Fruit fly (Drosophila melanogaster): ENCODE measurements around the gene fu.

fu gene

DNA sequence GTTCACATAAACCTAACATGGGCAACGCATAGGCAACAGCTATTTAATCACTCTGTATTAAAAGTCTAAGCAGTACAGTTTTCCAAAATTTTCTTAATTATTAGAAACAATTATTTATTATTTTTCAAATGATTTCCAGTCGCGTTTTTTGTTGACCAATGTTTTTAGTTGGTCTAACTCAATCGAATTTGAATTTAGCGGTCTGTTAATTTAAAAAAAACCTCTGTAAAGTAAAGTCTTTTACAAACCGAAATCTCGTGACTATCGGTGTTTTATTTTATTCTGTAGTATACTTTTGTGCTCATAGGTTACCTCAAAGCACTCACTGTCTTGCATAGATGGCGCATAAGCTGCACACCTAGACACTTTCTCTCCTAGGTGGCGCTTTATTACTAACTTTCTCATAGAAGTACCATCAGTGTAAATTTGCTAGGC, 22.4 kb upstream of the fu start (continued):
- TF ChIP-seq org-1 (GFP tag; optimal IDR thresholded peaks at IDR 0.05) (no peak), crc (GFP tag; optimal IDR thresholded peaks at IDR 0.05) (no peak), kni (GFP tag; optimal IDR thresholded peaks at IDR 0.05) (no peak), Meics (GFP tag; optimal IDR thresholded peaks at IDR 0.05) (peak; percentile 18), CG15696 (tag; optimal IDR thresholded peaks at IDR 0.05) (peak; percentile 38), CG14014 (GFP tag; IDR thresholded peaks at IDR 0.05) (0 out of 2 replicates have a peak, but pooled peaks have one; percentile 30), ro (GFP tag; IDR thresholded peaks at IDR 0.05) (no peak), CG17361 (GFP tag; IDR thresholded peaks at IDR 0.05) (peak; percentile 36; the same call in 1 of the 3 replicates), ap (GFP tag; IDR thresholded peaks at IDR 0.05) (no peak), Spps (tag; optimal IDR thresholded peaks at IDR 0.05) (no peak), pho (GFP tag; optimal IDR thresholded peaks at IDR 0.05) (peak; percentile 27), CG8944 (GFP tag; optimal IDR thresholded peaks at IDR 0.05) (peak; percentile 48), Chrac-16 (GFP tag; optimal IDR thresholded peaks at IDR 0.05) (peak; percentile 57), dm (GFP tag; optimal IDR thresholded peaks at IDR 0.05) (no peak), CG3281 (GFP tag; optimal IDR thresholded peaks at IDR 0.05) (no peak), CG1603 (tag; optimal IDR thresholded peaks at IDR 0.05) (peak; percentile 58), CG2116 (GFP tag; optimal IDR thresholded peaks at IDR 0.05) (peak; percentile 34), HLH54F (GFP tag; optimal IDR thresholded peaks at IDR 0.05) (peak; percentile 14), mld (GFP tag; IDR thresholded peaks at IDR 0.05; ENCODE audit: partially characterized antibody) (no peak; the same call in 2 of the 3 replicates), CG17912 (GFP tag; optimal IDR thresholded peaks at IDR 0.05) (peak; percentile 37), tgo (GFP tag; IDR thresholded peaks at IDR 0.05) (no peak), Fer2 (tag; optimal IDR thresholded peaks at IDR 0.05) (no peak), Optix (GFP tag; IDR thresholded peaks at IDR 0.05) (no peak), CG11504 (tag; optimal IDR thresholded peaks at IDR 0.05) (peak; percentile 43), CG12769 (tag; optimal IDR thresholded peaks at IDR 0.05) (peak; percentile 31), CG13123 (GFP tag; optimal IDR thresholded peaks at IDR 0.05) (no peak), stc (GFP tag; IDR thresholded peaks at IDR 0.05) (no peak), zen2 (GFP tag; IDR thresholded peaks at IDR 0.05; ENCODE audit: partially characterized antibody) (no peak; the same call in 2 of the 3 replicates), lmd (GFP tag; IDR thresholded peaks at IDR 0.05) (peak; percentile 32; the same call in 1 of the 2 replicates), HLH3B (GFP tag; IDR thresholded peaks at IDR 0.05) (no peak), Dp (GFP tag; optimal IDR thresholded peaks at IDR 0.05) (peak; percentile 72), bowl (GFP tag; IDR thresholded peaks at IDR 0.05) (no peak), ftz-f1 (GFP tag; optimal IDR thresholded peaks at IDR 0.05) (no peak), CG4404 (GFP tag; IDR thresholded peaks at IDR 0.05) (no peak), Sox100B (GFP tag; optimal IDR thresholded peaks at IDR 0.05) (no peak), hth (optimal IDR thresholded peaks at IDR 0.05) (no peak), CG8290 (GFP tag; optimal IDR thresholded peaks at IDR 0.05) (no peak), CG8290 (tag; optimal IDR thresholded peaks at IDR 0.05) (peak in 1 of 2 experiments; percentile 62), CG4328 (GFP tag; optimal IDR thresholded peaks at IDR 0.05) (no peak), fu2 (GFP tag; optimal IDR thresholded peaks at IDR 0.05) (no peak), Fer3 (tag; optimal IDR thresholded peaks at IDR 0.05) (peak; percentile 28), insv (GFP tag; optimal IDR thresholded peaks at IDR 0.05) (peak in 1 of 2 experiments; percentile 91), Gug (GFP tag; IDR thresholded peaks at IDR 0.05) (no peak), Hey (tag; optimal IDR thresholded peaks at IDR 0.05) (no peak), Hr78 (GFP tag; optimal IDR thresholded peaks at IDR 0.05) (no peak), br (optimal IDR thresholded peaks at IDR 0.05) (no peak), CG31224 (GFP tag; IDR thresholded peaks at IDR 0.05) (no peak), Lhr (GFP tag; optimal IDR thresholded peaks at IDR 0.05) (peak; percentile 61), CG10147 (GFP tag; optimal IDR thresholded peaks at IDR 0.05) (no peak), CG10274 (GFP tag; optimal IDR thresholded peaks at IDR 0.05) (no peak), C15 (GFP tag; IDR thresholded peaks at IDR 0.05) (no peak), CG7271 (tag; optimal IDR thresholded peaks at IDR 0.05) (no peak)
